Fruit fly (Drosophila melanogaster) whole organism, embryonic: Measurements from ENCODE around the gene CG2909.
A peak's percentile ranks its signal among the peaks of the same experiment; 100 is the strongest.

Experiments
- Antp ChIP-seq: fragments of 200-800 bp; sonication (Bioruptor generic); optimal IDR thresholded peaks from 3 replicates; lab custom pipeline; 2016; ENCODE audit warnings: missing biosample characterization, missing genetic modification characterization
- Asciz ChIP-seq: fragments of 200-800 bp; sonication (Bioruptor generic); optimal IDR thresholded peaks from 2 replicates; lab custom pipeline; 2017; ENCODE audit warnings: missing biosample characterization, mild to moderate bottlenecking, missing genetic modification characterization, missing genetic modification reagents
- Bgb ChIP-seq: fragments of 200-800 bp; sonication (Bioruptor generic); IDR thresholded peaks from 2 replicates; pipeline ENCODE4 v1.3.6; 2022; ENCODE audit warnings: missing biosample characterization, missing genetic modification characterization; ENCODE audit not compliant: partially characterized antibody
- CG11456 ChIP-seq: fragments of 200-800 bp; sonication (Bioruptor generic); IDR thresholded peaks from 3 replicates; pipeline ENCODE4 v1.3.6; 2022; ENCODE audit warnings: missing biosample characterization, missing genetic modification characterization
- CG11504 ChIP-seq: fragments of 200-800 bp; sonication (Bioruptor generic); optimal IDR thresholded peaks from 3 replicates; lab custom pipeline; 2019; ENCODE audit warnings: missing biosample characterization, mild to moderate bottlenecking, missing genetic modification characterization, moderate library complexity
- CG13775 ChIP-seq: fragments of 200-800 bp; sonication (Bioruptor generic); optimal IDR thresholded peaks from 3 replicates; lab custom pipeline; 2017; ENCODE audit warnings: missing biosample characterization, mild to moderate bottlenecking, missing genetic modification characterization
- CG15011 ChIP-seq: fragments of 200-800 bp; sonication (Bioruptor generic); optimal IDR thresholded peaks from 3 replicates; lab custom pipeline; 2018; ENCODE audit warnings: missing biosample characterization, mild to moderate bottlenecking, missing genetic modification characterization
- CG15514 ChIP-seq: fragments of 200-800 bp; sonication (Bioruptor generic); optimal IDR thresholded peaks from 3 replicates; lab custom pipeline; 2017; ENCODE audit warnings: missing biosample characterization, missing genetic modification characterization, mild to moderate bottlenecking, moderate library complexity, missing genetic modification reagents
- CG17359 ChIP-seq: fragments of 200-800 bp; sonication (Bioruptor generic); optimal IDR thresholded peaks from 3 replicates; lab custom pipeline; 2018; ENCODE audit warnings: missing biosample characterization, mild to moderate bottlenecking, missing genetic modification characterization, moderate library complexity
- CG17612 ChIP-seq: fragments of 200-800 bp; sonication (Bioruptor generic); IDR thresholded peaks from 2 replicates; pipeline ENCODE4 v1.3.6; 2022; ENCODE audit warnings: missing biosample characterization, missing genetic modification characterization
- CG2199 ChIP-seq: fragments of 200-800 bp; sonication (Bioruptor generic); IDR thresholded peaks from 3 replicates; pipeline ENCODE4 v1.3.6; 2022; ENCODE audit warnings: missing biosample characterization, missing genetic modification characterization
- CG2678 ChIP-seq: fragments of 200-800 bp; sonication (Bioruptor generic); optimal IDR thresholded peaks from 3 replicates; lab custom pipeline; 2019; ENCODE audit warnings: missing biosample characterization, mild to moderate bottlenecking, missing genetic modification characterization, moderate library complexity
- CG32767 ChIP-seq: fragments of 200-800 bp; sonication (Bioruptor generic); IDR thresholded peaks from 2 replicates; pipeline ENCODE4 v1.3.6; 2022; ENCODE audit warnings: missing biosample characterization, missing genetic modification characterization
- CG4424 ChIP-seq: fragments of 200-800 bp; sonication (Bioruptor generic); optimal IDR thresholded peaks from 3 replicates; lab custom pipeline; 2016; ENCODE audit warnings: missing biosample characterization, missing genetic modification characterization
- CG7987 ChIP-seq: fragments of 200-800 bp; sonication (Bioruptor generic); optimal IDR thresholded peaks from 2 replicates; lab custom pipeline; 2018; ENCODE audit warnings: missing biosample characterization, mild to moderate bottlenecking, missing genetic modification characterization, moderate library complexity
- CG8290 ChIP-seq, 3 experiments: fragments of 200-800 bp; sonication (Bioruptor generic); optimal IDR thresholded peaks; 2 replicates each; lab custom pipeline; 2016 to 2019; ENCODE audit warnings: missing biosample characterization in 3 of 3, missing genetic modification characterization in 3 of 3, mild to moderate bottlenecking in 2 of 3, moderate library complexity in 1 of 3
- CG8944 ChIP-seq: fragments of 200-800 bp; sonication (Bioruptor generic); optimal IDR thresholded peaks from 3 replicates; lab custom pipeline; 2016; ENCODE audit warnings: missing biosample characterization, missing genetic modification characterization
- Dp ChIP-seq: fragments of 200-800 bp; sonication (Bioruptor generic); optimal IDR thresholded peaks from 2 replicates; lab custom pipeline; 2018; ENCODE audit warnings: missing biosample characterization, mild to moderate bottlenecking, missing genetic modification characterization, moderate library complexity
- Dref ChIP-seq: fragments of 200-800 bp; sonication (Bioruptor generic); IDR thresholded peaks from 2 replicates; pipeline ENCODE4 v1.3.6; 2022; ENCODE audit warnings: missing biosample characterization, missing genetic modification characterization
- E2f1 ChIP-seq: fragments of 200-800 bp; sonication (Bioruptor generic); IDR thresholded peaks from 2 replicates; pipeline ENCODE4 v1.3.6; 2022; ENCODE audit warnings: missing biosample characterization, missing genetic modification characterization
- Elba2 ChIP-seq: fragments of 200-800 bp; sonication (Bioruptor generic); optimal IDR thresholded peaks from 3 replicates; lab custom pipeline; 2016; ENCODE audit warnings: missing biosample characterization, missing genetic modification characterization
- HLH3B ChIP-seq: fragments of 200-800 bp; sonication (Bioruptor generic); IDR thresholded peaks from 2 replicates; pipeline ENCODE4 v1.3.6; 2022; ENCODE audit warnings: missing biosample characterization, missing genetic modification characterization
- HLH54F ChIP-seq: fragments of 200-800 bp; sonication (Bioruptor generic); optimal IDR thresholded peaks from 3 replicates; lab custom pipeline; 2016; ENCODE audit warnings: missing biosample characterization, missing genetic modification characterization
- Mrtf ChIP-seq: fragments of 200-800 bp; sonication (Bioruptor generic); IDR thresholded peaks from 3 replicates; pipeline ENCODE4 v1.3.6; 2022; ENCODE audit warnings: missing biosample characterization, missing genetic modification characterization
- NK7.1 ChIP-seq: fragments of 200-800 bp; sonication (Bioruptor generic); optimal IDR thresholded peaks from 3 replicates; lab custom pipeline; 2016; ENCODE audit warnings: missing biosample characterization, missing genetic modification characterization
- Pdp1 ChIP-seq, 2 experiments: fragments of 200-800 bp; sonication (Bioruptor generic); optimal IDR thresholded peaks; 3 replicates each; lab custom pipeline; 2016; ENCODE audit warnings: missing biosample characterization in 2 of 2, missing genetic modification characterization in 2 of 2, mild to moderate bottlenecking in 1 of 2, moderate library complexity in 1 of 2
- Tbp ChIP-seq: fragments of >200 bp; optimal IDR thresholded peaks from 2 replicates; lab custom pipeline; 2018; ENCODE audit warnings: missing biosample characterization, missing genetic modification characterization
- YL-1 ChIP-seq: fragments of 200-800 bp; sonication (Bioruptor generic); optimal IDR thresholded peaks from 3 replicates; lab custom pipeline; 2017; ENCODE audit warnings: missing biosample characterization, mild to moderate bottlenecking, missing genetic modification characterization
- ash1 ChIP-seq: fragments of 200-800 bp; sonication (Bioruptor generic); optimal IDR thresholded peaks from 2 replicates; lab custom pipeline; 2018; ENCODE audit warnings: missing biosample characterization, mild to moderate bottlenecking, missing genetic modification characterization
- az2 ChIP-seq: fragments of 200-800 bp; sonication (Bioruptor generic); optimal IDR thresholded peaks from 3 replicates; lab custom pipeline; 2016; ENCODE audit warnings: missing biosample characterization, missing genetic modification characterization
- bbx ChIP-seq: fragments of 200-800 bp; sonication (Bioruptor generic); IDR thresholded peaks from 2 replicates; pipeline ENCODE4 v1.3.6; 2022; ENCODE audit warnings: missing biosample characterization, missing genetic modification characterization; ENCODE audit not compliant: partially characterized antibody
- bsh ChIP-seq, 2 experiments: fragments of 200-800 bp; sonication (Bioruptor generic); optimal IDR thresholded peaks; 2 replicates each; lab custom pipeline; 2017 to 2018; ENCODE audit warnings: mild to moderate bottlenecking in 2 of 2, missing biosample characterization in 2 of 2, missing genetic modification characterization in 2 of 2, moderate library complexity in 1 of 2
- cwo ChIP-seq: fragments of 200-800 bp; sonication (Bioruptor generic); optimal IDR thresholded peaks from 3 replicates; lab custom pipeline; 2017; ENCODE audit warnings: missing biosample characterization, missing genetic modification characterization, mild to moderate bottlenecking, moderate library complexity, missing genetic modification reagents
- dati ChIP-seq: fragments of 200-800 bp; sonication (Bioruptor generic); IDR thresholded peaks from 2 replicates; pipeline ENCODE4 v1.3.6; 2022; ENCODE audit warnings: missing biosample characterization, missing genetic modification characterization
- fru ChIP-seq: fragments of >200 bp; optimal IDR thresholded peaks from 2 replicates; lab custom pipeline; 2017
- her ChIP-seq: fragments of 200-800 bp; sonication (Bioruptor generic); optimal IDR thresholded peaks from 2 replicates; lab custom pipeline; 2016; ENCODE audit warnings: missing biosample characterization, missing genetic modification characterization
- ind ChIP-seq: fragments of 200-800 bp; sonication (Bioruptor generic); optimal IDR thresholded peaks from 3 replicates; lab custom pipeline; 2016; ENCODE audit warnings: missing biosample characterization, missing genetic modification characterization
- lilli ChIP-seq: fragments of 200-800 bp; sonication (Bioruptor generic); optimal IDR thresholded peaks from 3 replicates; lab custom pipeline; 2016; ENCODE audit warnings: missing biosample characterization, missing genetic modification characterization
- nom ChIP-seq: fragments of 200-800 bp; sonication (Bioruptor generic); optimal IDR thresholded peaks from 2 replicates; lab custom pipeline; 2017; ENCODE audit warnings: missing biosample characterization, missing genetic modification characterization, mild to moderate bottlenecking, moderate library complexity, missing genetic modification reagents
- phol ChIP-seq: fragments of 200-800 bp; sonication (Bioruptor generic); optimal IDR thresholded peaks from 3 replicates; lab custom pipeline; 2018; ENCODE audit warnings: missing biosample characterization, mild to moderate bottlenecking, missing genetic modification characterization, moderate library complexity
- pros ChIP-seq: fragments of 200-800 bp; sonication (Bioruptor generic); optimal IDR thresholded peaks from 3 replicates; lab custom pipeline; 2019; ENCODE audit warnings: missing biosample characterization, mild to moderate bottlenecking, missing genetic modification characterization, moderate library complexity
- row ChIP-seq: fragments of 200-800 bp; sonication (Bioruptor generic); IDR thresholded peaks from 3 replicates; pipeline ENCODE4 v1.3.6; 2022; ENCODE audit warnings: missing biosample characterization, missing genetic modification characterization
- slbo ChIP-seq: fragments of 200-800 bp; sonication (Bioruptor generic); IDR thresholded peaks from 2 replicates; pipeline ENCODE4 v1.3.6; 2022; ENCODE audit warnings: missing biosample characterization, missing genetic modification characterization
- tap ChIP-seq: fragments of 200-800 bp; optimal IDR thresholded peaks from 3 replicates; lab custom pipeline; 2019; ENCODE audit warnings: missing biosample characterization, mild to moderate bottlenecking, missing genetic modification characterization, moderate library complexity
- tin ChIP-seq: fragments of 200-800 bp; sonication (Bioruptor generic); optimal IDR thresholded peaks from 3 replicates; lab custom pipeline; 2016; ENCODE audit warnings: missing biosample characterization, missing genetic modification characterization

The CG2909 gene

DNA sequence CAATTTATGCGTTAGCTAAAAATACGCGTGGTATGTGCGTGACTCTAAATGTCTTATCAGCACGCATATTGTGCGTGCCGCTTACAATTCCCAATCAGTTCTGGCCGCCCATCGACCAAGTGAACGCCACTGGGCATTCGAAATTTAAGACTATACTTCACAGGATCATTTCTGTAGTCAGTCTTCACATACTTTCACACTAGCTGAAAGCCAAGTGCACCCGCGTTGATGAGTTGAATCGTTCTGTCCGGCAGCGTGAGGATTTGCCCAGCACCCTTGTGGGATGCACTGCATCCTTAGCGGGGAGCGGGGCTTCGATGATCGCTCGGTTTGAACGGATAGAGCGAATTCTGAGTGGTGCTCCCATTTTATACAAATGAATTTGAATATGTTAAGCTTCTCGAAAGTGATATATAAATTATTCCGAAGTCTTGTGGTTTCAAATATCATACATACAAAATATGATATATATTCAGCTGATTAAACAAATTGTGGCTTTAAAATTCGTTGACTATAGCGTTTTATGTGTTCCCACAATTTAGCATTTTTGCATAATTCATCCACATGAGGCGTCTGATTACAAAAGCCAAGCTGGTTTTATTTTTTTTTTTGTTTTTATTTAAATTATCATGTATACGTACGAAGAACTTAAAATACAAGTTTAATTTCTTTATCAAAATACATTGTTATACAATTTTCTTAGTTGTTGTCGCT is 21.9 kb downstream of the CG2909 start (continued):
- TF ChIP-seq CG8290 (GFP tag; optimal IDR thresholded peaks at IDR 0.05; lab: Kevin White, UChicago): no peak
- TF ChIP-seq CG8290 (tag; optimal IDR thresholded peaks at IDR 0.05; lab: Kevin White, UChicago): peak in 1 of 2 experiments; percentile 21
- peak; percentile 14 for TF ChIP-seq CG2678 (tag; lab: Kevin White, UChicago)
- TF ChIP-seq Bgb: peak; percentile 43; the same call in 1 of the 2 replicates
- TF ChIP-seq CG2199: 0 out of 3 replicates have a peak, but pooled peaks have one; percentile 50
- peak; percentile 85 for TF ChIP-seq CG7987 (GFP tag; lab: Kevin White, UChicago)
- peak; percentile 31 for TF ChIP-seq lilli
- no peak for TF ChIP-seq tin (GFP tag; lab: Kevin White, UChicago)
- TF ChIP-seq bbx (GFP tag; lab: Robert Waterston, UW): 0 out of 2 replicates have a peak, but pooled peaks have one; percentile 34
- no peak for TF ChIP-seq CG15011 (GFP tag; lab: Kevin White, UChicago)
- 0 out of 2 replicates have a peak, but pooled peaks have one; percentile 13 for TF ChIP-seq HLH3B (GFP tag; lab: Robert Waterston, UW)
- no peak for TF ChIP-seq CG13775
- no peak for TF ChIP-seq E2f1 (GFP tag; lab: Robert Waterston, UW)
- no peak for TF ChIP-seq ash1 (GFP tag; lab: Kevin White, UChicago)

DNA sequence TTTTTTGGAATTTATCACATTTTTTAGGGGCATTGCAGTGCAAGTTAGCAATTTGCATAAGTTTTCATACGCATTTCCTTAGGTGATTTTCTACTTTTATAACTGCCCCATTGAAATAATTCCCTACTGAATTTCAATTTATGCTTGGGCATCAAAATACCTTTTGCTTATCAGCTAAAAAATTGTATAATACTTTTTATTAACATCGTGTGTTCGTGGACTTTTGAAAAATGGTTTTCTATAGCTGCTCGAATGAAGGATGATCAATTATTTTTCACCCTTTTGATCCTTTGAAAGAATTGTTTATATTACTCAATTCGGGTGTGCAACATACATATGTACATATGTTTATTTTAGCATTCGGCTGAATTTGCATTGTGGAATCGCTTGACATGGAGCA is 35.9 kb downstream of the CG2909 start:
- no peak for TF ChIP-seq her (GFP tag; lab: Kevin White, UChicago)
- TF ChIP-seq CG8944 (GFP tag; lab: Kevin White, UChicago): no peak
- TF ChIP-seq nom: no peak
- peak in 1 of 2 experiments; percentile 24 for TF ChIP-seq Pdp1 (GFP tag; optimal IDR thresholded peaks at IDR 0.05; lab: Kevin White, UChicago)
- no peak for TF ChIP-seq az2 (GFP tag; lab: Kevin White, UChicago)
- no peak for TF ChIP-seq Dref (GFP tag; lab: Robert Waterston, UW)
- no peak for TF ChIP-seq Dp (GFP tag; lab: Kevin White, UChicago)
- no peak for TF ChIP-seq Mrtf (GFP tag; lab: Robert Waterston, UW)
- TF ChIP-seq tap (tag; lab: Kevin White, UChicago): no peak
- TF ChIP-seq, all 482 proteins: peak for 1

DNA sequence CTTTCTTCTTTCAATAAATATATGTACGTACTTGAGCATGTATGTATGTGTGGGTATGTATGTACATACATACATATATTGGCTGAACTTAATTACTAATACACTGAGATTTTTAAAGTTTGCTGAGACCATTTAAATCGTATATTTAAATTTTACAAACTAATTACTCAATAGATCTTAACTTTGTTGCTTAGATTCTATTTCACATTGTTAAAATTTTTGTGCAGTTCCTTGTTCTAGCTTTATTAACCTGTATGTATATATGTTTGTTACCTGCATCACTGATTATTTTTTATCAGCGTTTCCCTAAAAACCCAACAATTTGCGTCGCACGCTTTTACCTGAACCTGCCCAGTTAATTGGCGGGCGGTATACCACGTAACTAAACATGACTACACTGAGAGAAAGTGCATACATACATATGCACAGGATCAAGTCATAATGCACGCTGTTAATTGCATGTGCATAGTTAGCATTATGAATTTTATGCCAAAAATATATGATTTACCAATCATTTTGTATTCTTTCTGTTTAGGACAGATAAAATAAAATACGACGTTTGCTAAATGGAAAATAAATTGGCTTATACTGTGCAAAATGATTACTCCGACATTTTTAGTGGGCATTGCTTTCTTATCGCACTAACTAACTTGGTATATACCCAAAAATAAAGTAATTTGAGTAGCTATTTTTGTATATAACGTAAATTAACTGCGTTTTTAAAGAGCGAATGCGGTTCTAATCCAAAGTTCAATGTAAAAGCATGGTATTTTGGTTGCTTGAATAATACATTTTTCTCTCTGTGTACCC is 36.5 kb downstream of the CG2909 start:
- no peak for TF ChIP-seq Tbp (GFP tag; lab: Kevin White, UChicago)
- peak; percentile 10 for TF ChIP-seq cwo (GFP tag; lab: Kevin White, UChicago)
- TF ChIP-seq slbo (GFP tag; lab: Robert Waterston, UW): peak; percentile 16; the same call in 1 of the 2 replicates
- no peak for TF ChIP-seq NK7.1 (GFP tag; lab: Kevin White, UChicago)
- no peak for TF ChIP-seq YL-1
- TF ChIP-seq ind: peak; percentile 37
- peak; percentile 7 for TF ChIP-seq CG17359
- peak in 1 of 2 experiments; percentile 38 for TF ChIP-seq bsh (GFP tag; optimal IDR thresholded peaks at IDR 0.05; lab: Kevin White, UChicago)
- TF ChIP-seq HLH54F: peak; percentile 14
- TF ChIP-seq row (GFP tag; lab: Robert Waterston, UW): peak; percentile 35; the same call in 2 of the 3 replicates
- TF ChIP-seq CG17612 (GFP tag; lab: Robert Waterston, UW): no peak
- TF ChIP-seq CG15514 (GFP tag; lab: Kevin White, UChicago): peak; percentile 3
- peak; percentile 16 for TF ChIP-seq Asciz (GFP tag; lab: Kevin White, UChicago)
- TF ChIP-seq fru (lab: Kevin White, UChicago): no peak
- no peak for TF ChIP-seq CG11456 (GFP tag; lab: Robert Waterston, UW)
- TF ChIP-seq CG32767 (GFP tag; lab: Robert Waterston, UW): no peak
- no peak for TF ChIP-seq Antp (GFP tag; lab: Kevin White, UChicago)
- TF ChIP-seq phol: peak; percentile 47
- TF ChIP-seq Dref (GFP tag; lab: Robert Waterston, UW): no peak
- TF ChIP-seq Elba2 (GFP tag; lab: Kevin White, UChicago): no peak
- TF ChIP-seq dati (GFP tag; lab: Robert Waterston, UW): no peak
- TF ChIP-seq CG4424 (GFP tag; lab: Kevin White, UChicago): peak; percentile 46
- TF ChIP-seq CG11504 (tag; lab: Kevin White, UChicago): peak; percentile 64
- TF ChIP-seq pros: no peak
